Fruit fly (Drosophila melanogaster) whole organism, embryonic: ENCODE measurements around the gene spn-B.

Source experiments
- Bgb ChIP-seq: fragments of 200-800 bp; sonication (Bioruptor generic); IDR thresholded peaks from 2 replicates; pipeline ENCODE4 v1.3.6; 2022; ENCODE audit warnings: missing biosample characterization, missing genetic modification characterization; ENCODE audit not compliant: partially characterized antibody
- BtbVII ChIP-seq: fragments of 200-800 bp; sonication (Bioruptor generic); optimal IDR thresholded peaks from 3 replicates; lab custom pipeline; 2017; ENCODE audit warnings: missing biosample characterization, mild to moderate bottlenecking, missing genetic modification characterization
- CG12071 ChIP-seq: fragments of 200-800 bp; sonication (Bioruptor generic); optimal IDR thresholded peaks from 3 replicates; lab custom pipeline; 2018; ENCODE audit warnings: missing biosample characterization, mild to moderate bottlenecking, missing genetic modification characterization
- CG12659 ChIP-seq: fragments of 200-800 bp; sonication (Bioruptor generic); optimal IDR thresholded peaks from 3 replicates; lab custom pipeline; 2017; ENCODE audit warnings: mild to moderate bottlenecking, missing biosample characterization, missing genetic modification reagents, missing genetic modification characterization
- CG13123 ChIP-seq: fragments of 200-800 bp; sonication (Bioruptor generic); optimal IDR thresholded peaks from 2 replicates; lab custom pipeline; 2016; ENCODE audit warnings: missing biosample characterization, missing genetic modification characterization
- CG14050 ChIP-seq: fragments of 200-800 bp; sonication (Bioruptor generic); IDR thresholded peaks from 3 replicates; pipeline ENCODE4 v1.3.6; 2022; ENCODE audit warnings: missing biosample characterization, missing genetic modification characterization
- CG15601 ChIP-seq: fragments of 200-800 bp; sonication (Bioruptor generic); optimal IDR thresholded peaks from 3 replicates; lab custom pipeline; 2019; ENCODE audit warnings: missing biosample characterization, mild to moderate bottlenecking, missing genetic modification characterization, moderate library complexity
- CG17802 ChIP-seq: fragments of 200-800 bp; sonication (Bioruptor generic); optimal IDR thresholded peaks from 2 replicates; lab custom pipeline; 2018; ENCODE audit warnings: missing biosample characterization, mild to moderate bottlenecking, missing genetic modification characterization, moderate library complexity
- CG4404 ChIP-seq: fragments of 200-800 bp; sonication (Bioruptor generic); IDR thresholded peaks from 2 replicates; pipeline ENCODE4 v1.3.6; 2022; ENCODE audit warnings: missing biosample characterization, missing genetic modification characterization
- CG4707 ChIP-seq: fragments of 200-800 bp; sonication (Bioruptor generic); optimal IDR thresholded peaks from 2 replicates; lab custom pipeline; 2018; ENCODE audit warnings: missing biosample characterization, mild to moderate bottlenecking, missing genetic modification characterization, moderate library complexity
- CG4854 ChIP-seq: fragments of 200-800 bp; sonication (Bioruptor generic); optimal IDR thresholded peaks from 2 replicates; lab custom pipeline; 2016; ENCODE audit warnings: missing biosample characterization, missing genetic modification characterization, inconsistent platforms
- CG6175 ChIP-seq: fragments of 200-800 bp; sonication (Bioruptor generic); IDR thresholded peaks from 3 replicates; pipeline ENCODE4 v1.3.6; 2022; ENCODE audit warnings: missing biosample characterization, missing genetic modification characterization
- CG6791 ChIP-seq: fragments of 200-800 bp; sonication (Bioruptor generic); IDR thresholded peaks from 3 replicates; pipeline ENCODE4 v1.3.6; 2022; ENCODE audit warnings: missing biosample characterization, missing genetic modification characterization; ENCODE audit not compliant: partially characterized antibody
- CG7963 ChIP-seq: fragments of 200-800 bp; sonication (Bioruptor generic); IDR thresholded peaks from 3 replicates; pipeline ENCODE4 v1.3.6; 2022; ENCODE audit warnings: missing biosample characterization, missing genetic modification characterization; ENCODE audit not compliant: partially characterized antibody
- CG8478 ChIP-seq: fragments of >200 bp; optimal IDR thresholded peaks from 2 replicates; lab custom pipeline; 2018
- Dfd ChIP-seq, 2 experiments: fragments of >200 bp; optimal IDR thresholded peaks; 2 replicates each; lab custom pipeline; 2017; ENCODE audit warnings: missing biosample characterization in 2 of 2, missing genetic modification characterization in 2 of 2
- Doc3 ChIP-seq: fragments of 200-800 bp; sonication (Bioruptor generic); IDR thresholded peaks from 3 replicates; pipeline ENCODE4 v1.3.6; 2022; ENCODE audit warnings: missing biosample characterization, missing genetic modification characterization; ENCODE audit not compliant: partially characterized antibody
- Elba2 ChIP-seq: fragments of 200-800 bp; sonication (Bioruptor generic); optimal IDR thresholded peaks from 3 replicates; lab custom pipeline; 2016; ENCODE audit warnings: missing biosample characterization, missing genetic modification characterization
- Fer3 ChIP-seq: fragments of 200-800 bp; sonication (Bioruptor generic); optimal IDR thresholded peaks from 2 replicates; lab custom pipeline; 2018; ENCODE audit warnings: missing biosample characterization, mild to moderate bottlenecking, missing genetic modification characterization, moderate library complexity
- H15 ChIP-seq: fragments of 200-800 bp; sonication (Bioruptor generic); IDR thresholded peaks from 3 replicates; pipeline ENCODE4 v1.3.6; 2022; ENCODE audit warnings: missing biosample characterization, missing genetic modification characterization
- HmgD ChIP-seq: fragments of 200-800 bp; sonication (Bioruptor generic); optimal IDR thresholded peaks from 3 replicates; lab custom pipeline; 2016; ENCODE audit warnings: missing biosample characterization, missing genetic modification characterization
- Mad ChIP-seq: fragments of 200-800 bp; sonication (Bioruptor generic); optimal IDR thresholded peaks from 2 replicates; lab custom pipeline; 2016; ENCODE audit warnings: missing biosample characterization, missing genetic modification characterization
- NFAT ChIP-seq: fragments of 200-800 bp; sonication (Bioruptor generic); IDR thresholded peaks from 2 replicates; pipeline ENCODE4 v1.3.6; 2022; ENCODE audit warnings: missing biosample characterization, missing genetic modification characterization
- NfI ChIP-seq: fragments of 200-800 bp; sonication (Bioruptor generic); optimal IDR thresholded peaks from 3 replicates; lab custom pipeline; 2018; ENCODE audit warnings: missing biosample characterization, mild to moderate bottlenecking, missing genetic modification characterization, moderate library complexity
- Spps ChIP-seq: fragments of 200-800 bp; sonication (Bioruptor generic); optimal IDR thresholded peaks from 2 replicates; lab custom pipeline; 2018; ENCODE audit warnings: missing biosample characterization, mild to moderate bottlenecking, missing genetic modification characterization
- Sry-δ ChIP-seq: fragments of 200-800 bp; sonication (Bioruptor generic); optimal IDR thresholded peaks from 2 replicates; lab custom pipeline; 2016; ENCODE audit warnings: missing biosample characterization, missing genetic modification characterization
- Trl ChIP-seq, 3 experiments: fragments of >200 bp in 2 of 3; fragments of 200-800 bp in 1 of 3; sonication (Bioruptor generic) in 1 of 3; optimal IDR thresholded peaks; 2 replicates in 1 of 3; 3 replicates in 2 of 3; lab custom pipeline; 2016 to 2017; ENCODE audit warnings: missing biosample characterization in 1 of 3, missing genetic modification characterization in 1 of 3
- aop ChIP-seq: fragments of 200-800 bp; sonication (Bioruptor generic); IDR thresholded peaks from 2 replicates; pipeline ENCODE4 v1.3.6; 2022; ENCODE audit warnings: missing biosample characterization, missing genetic modification characterization
- az2 ChIP-seq: fragments of 200-800 bp; sonication (Bioruptor generic); optimal IDR thresholded peaks from 3 replicates; lab custom pipeline; 2016; ENCODE audit warnings: missing biosample characterization, missing genetic modification characterization
- cato ChIP-seq: fragments of 200-800 bp; sonication (Bioruptor generic); optimal IDR thresholded peaks from 2 replicates; lab custom pipeline; 2016; ENCODE audit warnings: missing biosample characterization, missing genetic modification characterization, borderline replicate concordance
- chif ChIP-seq, 2 experiments: fragments of 200-800 bp; sonication (Bioruptor generic); optimal IDR thresholded peaks; 3 replicates each; lab custom pipeline; 2016; ENCODE audit warnings: missing biosample characterization in 2 of 2, missing genetic modification characterization in 2 of 2
- chinmo ChIP-seq: fragments of 200-800 bp; sonication (Bioruptor generic); IDR thresholded peaks from 4 replicates; pipeline ENCODE4 v1.3.6; 2022; ENCODE audit warnings: missing biosample characterization, missing genetic modification characterization; ENCODE audit not compliant: partially characterized antibody
- da ChIP-seq: fragments of 200-800 bp; sonication (Bioruptor generic); optimal IDR thresholded peaks from 2 replicates; lab custom pipeline; 2016; ENCODE audit warnings: missing biosample characterization, missing genetic modification characterization
- dmrt99B ChIP-seq: fragments of 200-800 bp; sonication (Bioruptor generic); optimal IDR thresholded peaks from 2 replicates; lab custom pipeline; 2018; ENCODE audit warnings: missing biosample characterization, mild to moderate bottlenecking, missing genetic modification characterization, moderate library complexity
- fd96Cb ChIP-seq: fragments of 200-800 bp; sonication (Bioruptor generic); optimal IDR thresholded peaks from 2 replicates; lab custom pipeline; 2018; ENCODE audit warnings: missing biosample characterization, mild to moderate bottlenecking, missing genetic modification characterization, moderate library complexity
- gcm ChIP-seq: fragments of 200-800 bp; sonication (Bioruptor generic); optimal IDR thresholded peaks from 2 replicates; lab custom pipeline; 2019; ENCODE audit warnings: missing biosample characterization, mild to moderate bottlenecking, missing genetic modification characterization, moderate library complexity
- gsb ChIP-seq: fragments of 200-800 bp; sonication (Bioruptor generic); IDR thresholded peaks from 2 replicates; pipeline ENCODE4 v1.3.6; 2022; ENCODE audit warnings: missing biosample characterization, missing genetic modification characterization
- gt ChIP-seq: fragments of 200-800 bp; sonication (Bioruptor generic); IDR thresholded peaks from 2 replicates; pipeline ENCODE4 v1.3.6; 2022; ENCODE audit warnings: missing biosample characterization, missing genetic modification characterization
- insv ChIP-seq, 2 experiments: fragments of 200-800 bp; sonication (Bioruptor generic); optimal IDR thresholded peaks; 3 replicates each; lab custom pipeline; 2016 to 2018; ENCODE audit warnings: missing biosample characterization in 2 of 2, missing genetic modification characterization in 2 of 2
- inv ChIP-seq: fragments of 200-800 bp; sonication (Bioruptor generic); IDR thresholded peaks from 2 replicates; pipeline ENCODE4 v1.3.6; 2022; ENCODE audit warnings: missing biosample characterization, missing genetic modification characterization; ENCODE audit not compliant: partially characterized antibody
- lmd ChIP-seq: fragments of 200-800 bp; sonication (Bioruptor generic); IDR thresholded peaks from 2 replicates; pipeline ENCODE4 v1.3.6; 2022; ENCODE audit warnings: missing biosample characterization, missing genetic modification characterization
- mld ChIP-seq: fragments of 200-800 bp; sonication (Bioruptor generic); IDR thresholded peaks from 3 replicates; pipeline ENCODE4 v1.3.6; 2022; ENCODE audit warnings: missing biosample characterization, missing genetic modification characterization; ENCODE audit not compliant: partially characterized antibody
- phol ChIP-seq: fragments of 200-800 bp; sonication (Bioruptor generic); optimal IDR thresholded peaks from 3 replicates; lab custom pipeline; 2018; ENCODE audit warnings: missing biosample characterization, mild to moderate bottlenecking, missing genetic modification characterization, moderate library complexity
- ranshi ChIP-seq: fragments of 200-800 bp; sonication (Bioruptor generic); IDR thresholded peaks from 2 replicates; pipeline ENCODE4 v1.3.6; 2022; ENCODE audit warnings: missing biosample characterization, missing genetic modification characterization
- sisA ChIP-seq: fragments of 200-800 bp; sonication (Bioruptor generic); IDR thresholded peaks from 2 replicates; pipeline ENCODE4 v1.3.6; 2022; ENCODE audit warnings: missing biosample characterization, missing genetic modification characterization
- unc-4 ChIP-seq: fragments of 200-800 bp; sonication (Bioruptor generic); IDR thresholded peaks from 2 replicates; pipeline ENCODE4 v1.3.6; 2022; ENCODE audit warnings: missing biosample characterization, missing genetic modification characterization; ENCODE audit not compliant: partially characterized antibody
- wdn ChIP-seq: fragments of 200-800 bp; sonication (Bioruptor generic); IDR thresholded peaks from 2 replicates; pipeline ENCODE4 v1.3.6; 2022; ENCODE audit warnings: missing biosample characterization, missing genetic modification characterization
- zf30C ChIP-seq: fragments of 200-800 bp; sonication (Bioruptor generic); optimal IDR thresholded peaks from 3 replicates; lab custom pipeline; 2018; ENCODE audit warnings: missing biosample characterization, mild to moderate bottlenecking, missing genetic modification characterization

The spn-B gene

dm6 chr3R:14370199-14370933 lies 42.5 kb downstream of the spn-B start (continued):
- TF ChIP-seq Bgb (GFP tag; lab: Robert Waterston, UW) (no peak), chinmo (GFP tag; lab: Robert Waterston, UW) (peak; percentile 82; the same call in 1 of the 4 replicates), gt (GFP tag; lab: Robert Waterston, UW) (0 out of 2 replicates have a peak, but pooled peaks have one; percentile 31), sisA (peak; percentile 85), az2 (GFP tag; lab: Kevin White, UChicago) (peak; percentile 86), Spps (tag; lab: Kevin White, UChicago) (no peak), phol (tag; lab: Kevin White, UChicago) (peak; percentile 77), da (GFP tag; lab: Kevin White, UChicago) (peak; percentile 33), Elba2 (GFP tag; lab: Kevin White, UChicago) (no peak), CG12659 (GFP tag; lab: Kevin White, UChicago) (peak; percentile 78), gsb (GFP tag; lab: Robert Waterston, UW) (peak; percentile 57), CG12071 (peak; percentile 70), mld (GFP tag; lab: Robert Waterston, UW) (no peak), Trl (optimal IDR thresholded peaks at IDR 0.05; lab: Kevin White, UChicago) (peak; percentile 48 to 74), Trl (GFP tag; optimal IDR thresholded peaks at IDR 0.05; lab: Kevin White, UChicago) (peak; percentile 68), ranshi (GFP tag; lab: Robert Waterston, UW) (peak; percentile 74), Mad (GFP tag; lab: Kevin White, UChicago) (peak; percentile 82), CG4707 (GFP tag; lab: Kevin White, UChicago) (peak; percentile 44), H15 (GFP tag; lab: Robert Waterston, UW) (peak; percentile 78), NfI (peak; percentile 76), BtbVII (peak; percentile 27), CG4854 (GFP tag; lab: Kevin White, UChicago) (peak; percentile 46), HmgD (no peak), inv (GFP tag; lab: Robert Waterston, UW) (no peak), NFAT (GFP tag; lab: Robert Waterston, UW) (0 out of 2 replicates have a peak, but pooled peaks have one; percentile 37), wdn (peak; percentile 51; the same call in 1 of the 2 replicates), CG4404 (GFP tag; lab: Robert Waterston, UW) (0 out of 2 replicates have a peak, but pooled peaks have one; percentile 25), CG13123 (GFP tag; lab: Kevin White, UChicago) (peak; percentile 67), zf30C (no peak), gcm (GFP tag; lab: Kevin White, UChicago) (peak; percentile 28), fd96Cb (tag; lab: Kevin White, UChicago) (peak; percentile 67), cato (GFP tag; lab: Kevin White, UChicago) (peak; percentile 71), unc-4 (GFP tag; lab: Robert Waterston, UW) (no peak), CG17802 (tag; lab: Kevin White, UChicago) (peak; percentile 14), Doc3 (no peak), CG15601 (tag; lab: Kevin White, UChicago) (peak; percentile 26), CG8478 (lab: Kevin White, UChicago) (no peak), CG7963 (no peak), CG6175 (GFP tag; lab: Robert Waterston, UW) (peak; percentile 73; the same call in 2 of the 3 replicates), Fer3 (peak; percentile 43), dmrt99B (tag; lab: Kevin White, UChicago) (peak; percentile 83), chif (GFP tag; optimal IDR thresholded peaks at IDR 0.05; lab: Kevin White, UChicago) (peak; percentile 73 to 84), Dfd (GFP tag; optimal IDR thresholded peaks at IDR 0.05; lab: Kevin White, UChicago) (no peak), aop (GFP tag; lab: Robert Waterston, UW) (0 out of 2 replicates have a peak, but pooled peaks have one; percentile 34), Sry-δ (peak; percentile 29), lmd (GFP tag; lab: Robert Waterston, UW) (peak; percentile 88), CG6791 (no peak), insv (GFP tag; optimal IDR thresholded peaks at IDR 0.05; lab: Kevin White, UChicago) (no peak), CG14050 (GFP tag; lab: Robert Waterston, UW) (peak; percentile 86)
